Fruit fly (Drosophila melanogaster): ENCODE data around the gene crb.
A peak's percentile ranks its signal among the peaks of the same experiment; 100 is the strongest.

crb gene

dm6 chr3R:24272775-24273290 is 22.0 kb upstream of the crb start, which contains the start of gene Orct2 (continued):
- TF ChIP-seq rib (GFP tag; IDR thresholded peaks at IDR 0.05) (peak; percentile 76), HLH3B (GFP tag; IDR thresholded peaks at IDR 0.05) (0 out of 2 replicates have a peak, but pooled peaks have one; percentile 6), CG7372 (GFP tag; IDR thresholded peaks at IDR 0.05) (no peak), D19A (tag; optimal IDR thresholded peaks at IDR 0.05) (peak; percentile 14), org-1 (GFP tag; optimal IDR thresholded peaks at IDR 0.05) (peak; percentile 34), CG10147 (GFP tag; optimal IDR thresholded peaks at IDR 0.05) (peak; percentile 1), dmrt99B (tag; optimal IDR thresholded peaks at IDR 0.05) (peak; percentile 14), ftz-f1 (GFP tag; optimal IDR thresholded peaks at IDR 0.05) (peak; percentile 53), CG5180 (GFP tag; optimal IDR thresholded peaks at IDR 0.05) (peak; percentile 56), stc (GFP tag; IDR thresholded peaks at IDR 0.05) (0 out of 2 replicates have a peak, but pooled peaks have one; percentile 34), Camta (GFP tag; optimal IDR thresholded peaks at IDR 0.05) (no peak), Med (GFP tag) (peak; percentile 88), CG11504 (tag; optimal IDR thresholded peaks at IDR 0.05) (peak; percentile 20), HLH4C (GFP tag; IDR thresholded peaks at IDR 0.05; ENCODE audit: partially characterized antibody) (no peak), Pdp1 (GFP tag; optimal IDR thresholded peaks at IDR 0.05) (peak in 1 of 2 experiments; percentile 9), Deaf1 (tag; optimal IDR thresholded peaks at IDR 0.05) (peak; percentile 95), Atf6 (GFP tag; IDR thresholded peaks at IDR 0.05) (0 out of 2 replicates have a peak, but pooled peaks have one; percentile 21), E2f2 (GFP tag; IDR thresholded peaks at IDR 0.05) (peak; percentile 11; the same call in 1 of the 2 replicates), prd (optimal IDR thresholded peaks at IDR 0.05) (no peak), prd (GFP tag; IDR thresholded peaks at IDR 0.05) (peak; percentile 14; the same call in 1 of the 3 replicates), pb (GFP tag; optimal IDR thresholded peaks at IDR 0.05) (peak; percentile 26), danr (GFP tag; IDR thresholded peaks at IDR 0.05) (no peak), Ravus (GFP tag; IDR thresholded peaks at IDR 0.05) (peak; percentile 32), tap (tag; optimal IDR thresholded peaks at IDR 0.05) (no peak), CG10959 (GFP tag; IDR thresholded peaks at IDR 0.05) (no peak), CG34224 (GFP tag; IDR thresholded peaks at IDR 0.05; ENCODE audit: partially characterized antibody) (peak; percentile 24; the same call in 1 of the 3 replicates), ato (GFP tag; IDR thresholded peaks at IDR 0.05; ENCODE audit: partially characterized antibody) (peak; percentile 28; the same call in 1 of the 2 replicates), vnd (GFP tag; IDR thresholded peaks at IDR 0.05; ENCODE audit: partially characterized antibody) (no peak), toy (GFP tag; IDR thresholded peaks at IDR 0.05) (no peak), caup (GFP tag; optimal IDR thresholded peaks at IDR 0.05; ENCODE audit: severe bottlenecking) (peak; percentile 39), CG32532 (GFP tag; IDR thresholded peaks at IDR 0.05) (0 out of 2 replicates have a peak, but pooled peaks have one; percentile 6), CG34422 (GFP tag; IDR thresholded peaks at IDR 0.05) (peak; percentile 77; the same call in 1 of the 3 replicates), CG16779 (GFP tag; IDR thresholded peaks at IDR 0.05) (peak; percentile 60; the same call in 1 of the 2 replicates), CG10565 (GFP tag; optimal IDR thresholded peaks at IDR 0.05) (no peak), Oaz (GFP tag; IDR thresholded peaks at IDR 0.05) (no peak), BtbVII (GFP tag; optimal IDR thresholded peaks at IDR 0.05) (peak; percentile 69), unc-4 (GFP tag; IDR thresholded peaks at IDR 0.05; ENCODE audit: partially characterized antibody) (0 out of 2 replicates have a peak, but pooled peaks have one; percentile 26), CG14710 (tag; optimal IDR thresholded peaks at IDR 0.05) (no peak), CG15269 (tag; optimal IDR thresholded peaks at IDR 0.05) (peak; percentile 15), Gsc (GFP tag; IDR thresholded peaks at IDR 0.05) (no peak), sd (tag; optimal IDR thresholded peaks at IDR 0.05) (peak; percentile 66), CG17912 (GFP tag; optimal IDR thresholded peaks at IDR 0.05) (no peak), eve (GFP tag; optimal IDR thresholded peaks at IDR 0.05) (no peak), kni (GFP tag; optimal IDR thresholded peaks at IDR 0.05) (peak; percentile 80), dm (GFP tag; optimal IDR thresholded peaks at IDR 0.05) (peak; percentile 41), Dip3 (GFP tag; optimal IDR thresholded peaks at IDR 0.05) (no peak), Lhr (GFP tag; optimal IDR thresholded peaks at IDR 0.05) (no peak), gce (GFP tag; IDR thresholded peaks at IDR 0.05) (0 out of 3 replicates have a peak, but pooled peaks have one; percentile 43), scrt (GFP tag; optimal IDR thresholded peaks at IDR 0.05) (peak; percentile 93)

Measured in whole organism, embryonic.